Fruit fly (Drosophila melanogaster): ENCODE results near the gene CG15820.

CG15820 gene

dm6 chr3L:2151588-2152372 lies 22.4 kb downstream of the CG15820 start, which contains the start of gene zormin (continued):
- TF ChIP-seq CG8290 (GFP tag; optimal IDR thresholded peaks at IDR 0.05) = no peak
- TF ChIP-seq CG8290 (tag; optimal IDR thresholded peaks at IDR 0.05) = peak in 1 of 2 experiments; percentile 21
- TF ChIP-seq kni (GFP tag; optimal IDR thresholded peaks at IDR 0.05) = peak; percentile 27
- TF ChIP-seq Dbx (GFP tag; IDR thresholded peaks at IDR 0.05) = peak; percentile 5; the same call in 1 of the 3 replicates
- TF ChIP-seq CG13287 (GFP tag; IDR thresholded peaks at IDR 0.05; ENCODE audit: partially characterized antibody) = peak; percentile 54
- peak; percentile 33 for TF ChIP-seq pum (GFP tag; optimal IDR thresholded peaks at IDR 0.05)
- TF ChIP-seq Trl (optimal IDR thresholded peaks at IDR 0.05) = peak; percentile 85 to 95
- TF ChIP-seq Trl (GFP tag; optimal IDR thresholded peaks at IDR 0.05) = peak; percentile 7
- peak; percentile 44; the same call in 1 of the 2 replicates for TF ChIP-seq unc-4 (GFP tag; IDR thresholded peaks at IDR 0.05; ENCODE audit: partially characterized antibody)
- TF ChIP-seq CG13775 (GFP tag; optimal IDR thresholded peaks at IDR 0.05) = no peak
- TF ChIP-seq CG16863 (GFP tag; optimal IDR thresholded peaks at IDR 0.05) = no peak
- TF ChIP-seq sens-2 (GFP tag; IDR thresholded peaks at IDR 0.05) = no peak
- peak; percentile 20 for TF ChIP-seq Dp (GFP tag; optimal IDR thresholded peaks at IDR 0.05)
- TF ChIP-seq CG3163 (GFP tag; optimal IDR thresholded peaks at IDR 0.05) = peak; percentile 94
- TF ChIP-seq Hey (tag; optimal IDR thresholded peaks at IDR 0.05) = no peak
- peak; percentile 17 for TF ChIP-seq CG12769 (tag; optimal IDR thresholded peaks at IDR 0.05)
- peak; percentile 21; the same call in 1 of the 2 replicates for TF ChIP-seq H2.0 (GFP tag; IDR thresholded peaks at IDR 0.05)
- no peak for TF ChIP-seq grn (GFP tag; optimal IDR thresholded peaks at IDR 0.05)
- TF ChIP-seq Sry-δ (GFP tag; optimal IDR thresholded peaks at IDR 0.05) = no peak
- peak; percentile 22 for TF ChIP-seq Abd-B (GFP tag; optimal IDR thresholded peaks at IDR 0.05)
- peak; percentile 80; the same call in 2 of the 4 replicates for TF ChIP-seq chinmo (GFP tag; IDR thresholded peaks at IDR 0.05; ENCODE audit: partially characterized antibody)
- no peak for TF ChIP-seq D (optimal IDR thresholded peaks at IDR 0.05)
- TF ChIP-seq D (GFP tag; optimal IDR thresholded peaks at IDR 0.05) = peak; percentile 19
- TF ChIP-seq btn (GFP tag; optimal IDR thresholded peaks at IDR 0.05) = peak; percentile 22
- TF ChIP-seq Bdp1 (GFP tag; optimal IDR thresholded peaks at IDR 0.05) = no peak
- peak; percentile 95 for TF ChIP-seq CG5180 (GFP tag; optimal IDR thresholded peaks at IDR 0.05)
- peak; percentile 49; the same call in 1 of the 2 replicates for TF ChIP-seq Drgx (GFP tag; IDR thresholded peaks at IDR 0.05)
- no peak for TF ChIP-seq gsb (GFP tag; IDR thresholded peaks at IDR 0.05)
- no peak for TF ChIP-seq Oaz (GFP tag; IDR thresholded peaks at IDR 0.05)
- TF ChIP-seq dmrt99B (tag; optimal IDR thresholded peaks at IDR 0.05) = peak; percentile 66
- TF ChIP-seq CG31441 (GFP tag; IDR thresholded peaks at IDR 0.05) = 0 out of 2 replicates have a peak, but pooled peaks have one; percentile 19
- no peak for TF ChIP-seq Ssrp (tag; optimal IDR thresholded peaks at IDR 0.05)
- TF ChIP-seq Mes4 (GFP tag; optimal IDR thresholded peaks at IDR 0.05) = no peak
- peak; percentile 4 for TF ChIP-seq Oli (tag; optimal IDR thresholded peaks at IDR 0.05)
- TF ChIP-seq ind (GFP tag; optimal IDR thresholded peaks at IDR 0.05) = peak; percentile 48
- peak; percentile 10; the same call in 1 of the 4 replicates for TF ChIP-seq Gug (GFP tag; IDR thresholded peaks at IDR 0.05)
- peak; percentile 42; the same call in 1 of the 3 replicates for TF ChIP-seq CG34224 (GFP tag; IDR thresholded peaks at IDR 0.05; ENCODE audit: partially characterized antibody)
- peak; percentile 77 for TF ChIP-seq Deaf1 (tag; optimal IDR thresholded peaks at IDR 0.05)
- TF ChIP-seq NFAT (GFP tag; IDR thresholded peaks at IDR 0.05) = peak; percentile 15; the same call in 1 of the 2 replicates
- TF ChIP-seq CG7839 (tag; optimal IDR thresholded peaks at IDR 0.05) = peak; percentile 38
- peak; percentile 22 to 26 for TF ChIP-seq Pdp1 (GFP tag; optimal IDR thresholded peaks at IDR 0.05)
- peak; percentile 13; the same call in 1 of the 2 replicates for TF ChIP-seq E2f2 (GFP tag; IDR thresholded peaks at IDR 0.05)
- 0 out of 2 replicates have a peak, but pooled peaks have one; percentile 21 for TF ChIP-seq CG11247 (GFP tag; IDR thresholded peaks at IDR 0.05)
- TF ChIP-seq pros (GFP tag; optimal IDR thresholded peaks at IDR 0.05) = peak; percentile 33
- TF ChIP-seq Hr51 (GFP tag; optimal IDR thresholded peaks at IDR 0.05) = peak in 1 of 2 experiments; percentile 35
- peak; percentile 28 to 31 for TF ChIP-seq bsh (GFP tag; optimal IDR thresholded peaks at IDR 0.05)
- no peak for TF ChIP-seq otp (GFP tag; IDR thresholded peaks at IDR 0.05)
- TF ChIP-seq Jarid2 (GFP tag; optimal IDR thresholded peaks at IDR 0.05) = peak; percentile 75

Data from whole organism, embryonic.